Fruit fly (Drosophila melanogaster): Measurements from ENCODE around the gene CG43155.

- TF ChIP-seq CG12605 (GFP tag; IDR thresholded peaks at IDR 0.05) = no peak
- TF ChIP-seq CG13204 (GFP tag; optimal IDR thresholded peaks at IDR 0.05) = no peak
- no peak for TF ChIP-seq CG10348 (GFP tag; IDR thresholded peaks at IDR 0.05)
Observed at dm6 chrX:11458912-11459836, at the start of gene CG43155.

All from whole organism, pupa.